Worm (Caenorhabditis elegans) whole organism, L3 larva: Measurements from ENCODE around the gene F59B1.10.
"Not testable (repeated sequence)": the region's sequence is repeated elsewhere in the genome, so short reads cannot be mapped to it uniquely, and the experiment has no call there.

ENCODE experiments used
- R02D3.7 ChIP-seq: fragments of 150-350 bp; optimal IDR thresholded peaks from 2 replicates; lab custom pipeline; 2014; ENCODE audit warnings: missing biosample characterization, missing genetic modification characterization
- ZK546.5 ChIP-seq: sonication (generic microtip); optimal IDR thresholded peaks from 2 replicates; lab custom pipeline; 2017; ENCODE audit warnings: missing biosample characterization, missing genetic modification characterization
- aly-2 ChIP-seq: fragments of 150-350 bp; optimal IDR thresholded peaks from 2 replicates; lab custom pipeline; 2014; ENCODE audit warnings: missing biosample characterization, missing genetic modification characterization
- ama-1 ChIP-seq: fragments of 150-350 bp; optimal IDR thresholded peaks from 2 replicates; lab custom pipeline; 2018
- ceh-16 ChIP-seq: sonication (generic microtip); optimal IDR thresholded peaks from 2 replicates; lab custom pipeline; 2017; ENCODE audit warnings: missing biosample characterization, missing genetic modification characterization
- ceh-28 ChIP-seq: fragments of 150-350 bp; optimal IDR thresholded peaks from 2 replicates; lab custom pipeline; 2014; ENCODE audit warnings: missing biosample characterization, missing genetic modification reagents, missing genetic modification characterization
- ceh-82 ChIP-seq: fragments of 150-350 bp; optimal IDR thresholded peaks from 2 replicates; lab custom pipeline; 2014; ENCODE audit warnings: missing biosample characterization, missing genetic modification characterization
- ceh-9 ChIP-seq: sonication (generic microtip); optimal IDR thresholded peaks from 2 replicates; lab custom pipeline; 2018; ENCODE audit warnings: missing biosample characterization, missing genetic modification characterization
- daf-12 ChIP-seq: fragments of 150-350 bp; optimal IDR thresholded peaks from 2 replicates; lab custom pipeline; 2014; ENCODE audit warnings: missing biosample characterization, missing genetic modification reagents, missing genetic modification characterization
- egl-27 ChIP-seq: sonication (generic microtip); optimal IDR thresholded peaks from 4 replicates; lab custom pipeline; 2017; ENCODE audit warnings: missing biosample characterization, missing genetic modification reagents, missing genetic modification characterization
- egl-5 ChIP-seq: fragments of 150-350 bp; optimal IDR thresholded peaks from 2 replicates; lab custom pipeline; 2017; ENCODE audit warnings: missing biosample characterization, missing genetic modification reagents, missing genetic modification characterization, inconsistent platforms
- elt-2 ChIP-seq: sonication (generic microtip); optimal IDR thresholded peaks from 2 replicates; lab custom pipeline; 2016; ENCODE audit warnings: missing genetic modification reagents, mild to moderate bottlenecking, missing genetic modification characterization, missing compliant biosample characterization
- elt-3 ChIP-seq, 3 experiments: fragments of 150-350 bp in 1 of 3; sonication (generic microtip) in 2 of 3; optimal IDR thresholded peaks; 2 replicates in 2 of 3; 4 replicates in 1 of 3; lab custom pipeline; 2014 to 2017; ENCODE audit warnings: missing biosample characterization in 3 of 3, missing genetic modification characterization in 3 of 3
- fkh-2 ChIP-seq: fragments of 150-350 bp; optimal IDR thresholded peaks from 2 replicates; lab custom pipeline; 2014; ENCODE audit warnings: missing biosample characterization, missing genetic modification reagents, missing genetic modification characterization
- fos-1 ChIP-seq: fragments of 150-350 bp; optimal IDR thresholded peaks from 2 replicates; lab custom pipeline; 2014; ENCODE audit warnings: missing biosample characterization, missing genetic modification characterization
- jun-1 ChIP-seq: fragments of 150-350 bp; optimal IDR thresholded peaks from 2 replicates; lab custom pipeline; 2014; ENCODE audit warnings: missing biosample characterization, missing genetic modification reagents, missing genetic modification characterization
- lin-39 ChIP-seq: fragments of 150-350 bp; optimal IDR thresholded peaks from 2 replicates; lab custom pipeline; 2018; ENCODE audit warnings: missing biosample characterization, missing genetic modification reagents, missing genetic modification characterization
- lsy-12 ChIP-seq: sonication (generic microtip); optimal IDR thresholded peaks from 2 replicates; lab custom pipeline; 2016; ENCODE audit warnings: mild to moderate bottlenecking, missing genetic modification characterization, missing compliant biosample characterization
- mdl-1 ChIP-seq: fragments of 150-350 bp; optimal IDR thresholded peaks from 2 replicates; lab custom pipeline; 2014; ENCODE audit warnings: missing biosample characterization, missing genetic modification characterization
- nhr-11 ChIP-seq: fragments of 150-350 bp; optimal IDR thresholded peaks from 2 replicates; lab custom pipeline; 2014; ENCODE audit warnings: missing biosample characterization, missing genetic modification characterization
- nhr-12 ChIP-seq: fragments of 150-350 bp; optimal IDR thresholded peaks from 2 replicates; lab custom pipeline; 2014; ENCODE audit warnings: missing biosample characterization, missing genetic modification characterization
- nhr-23 ChIP-seq: fragments of 150-350 bp; optimal IDR thresholded peaks from 2 replicates; lab custom pipeline; 2014; ENCODE audit warnings: missing biosample characterization, missing genetic modification reagents, missing genetic modification characterization
- nhr-25 ChIP-seq: sonication (generic microtip); optimal IDR thresholded peaks from 2 replicates; lab custom pipeline; 2017; ENCODE audit warnings: missing biosample characterization, missing genetic modification characterization
- nhr-43 ChIP-seq: sonication (generic microtip); optimal IDR thresholded peaks from 2 replicates; lab custom pipeline; 2016; ENCODE audit warnings: mild to moderate bottlenecking, missing genetic modification characterization, missing compliant biosample characterization; ENCODE audit not compliant: poor library complexity, severe bottlenecking
- nhr-67 ChIP-seq: fragments of 150-350 bp; optimal IDR thresholded peaks from 2 replicates; lab custom pipeline; 2014; ENCODE audit warnings: missing biosample characterization, missing genetic modification characterization
- nhr-77 ChIP-seq: fragments of 150-350 bp; optimal IDR thresholded peaks from 2 replicates; lab custom pipeline; 2014; ENCODE audit warnings: missing biosample characterization, missing genetic modification characterization
- sea-2 ChIP-seq: fragments of 150-350 bp; sonication (generic microtip); optimal IDR thresholded peaks from 4 replicates; lab custom pipeline; 2014; ENCODE audit warnings: missing biosample characterization, missing genetic modification reagents, missing genetic modification characterization
- tbx-2 ChIP-seq: sonication (generic microtip); optimal IDR thresholded peaks from 2 replicates; lab custom pipeline; 2016; ENCODE audit warnings: mild to moderate bottlenecking, missing genetic modification characterization, missing compliant biosample characterization
- unc-62 ChIP-seq: fragments of 150-350 bp; sonication (generic microtip); optimal IDR thresholded peaks from 4 replicates; lab custom pipeline; 2014; ENCODE audit warnings: missing biosample characterization, missing genetic modification reagents, missing genetic modification characterization
- ztf-11 ChIP-seq: fragments of 150-350 bp; optimal IDR thresholded peaks from 2 replicates; lab custom pipeline; 2014; ENCODE audit warnings: missing biosample characterization, missing genetic modification characterization

F59B1.10 gene

ce11 chrV:3606391-3606790 is 41.4 kb downstream of the F59B1.10 start:
- TF ChIP-seq nhr-12: no peak
- no peak for TF ChIP-seq nhr-11 (tag; lab: Kevin White, UChicago)
- no peak for TF ChIP-seq nhr-77 (tag; lab: Kevin White, UChicago)
- no peak for TF ChIP-seq egl-5 (tag; lab: Kevin White, UChicago)
- no peak for TF ChIP-seq tbx-2 (tag; lab: Kevin White, UChicago)

ce11 chrV:3605325-3605724 is 42.4 kb downstream of the F59B1.10 start, which contains the start of gene T22F3.8:
Gene T22F3.8, minus strand, starts transcription at chrV:3605425.
- TF ChIP-seq ztf-11 (tag; lab: Kevin White, UChicago) (no peak), ceh-16 (tag; lab: Kevin White, UChicago) (no peak), ZK546.5 (no peak), nhr-11 (tag; lab: Kevin White, UChicago) (no peak), elt-2 (tag; lab: Kevin White, UChicago) (no peak), fos-1 (tag; lab: Kevin White, UChicago) (no peak), elt-3 (tag; optimal IDR thresholded peaks at IDR 0.05; lab: Kevin White, UChicago) (no peak), ceh-82 (no peak), nhr-67 (tag; lab: Kevin White, UChicago) (no peak), nhr-23 (tag; lab: Kevin White, UChicago) (no peak), mdl-1 (tag; lab: Kevin White, UChicago) (no peak), egl-27 (tag; lab: Kevin White, UChicago) (no peak), nhr-43 (no peak), ceh-28 (tag; lab: Kevin White, UChicago) (no peak)
- TF ChIP-seq, all 47 proteins: peak for 0

DNA sequence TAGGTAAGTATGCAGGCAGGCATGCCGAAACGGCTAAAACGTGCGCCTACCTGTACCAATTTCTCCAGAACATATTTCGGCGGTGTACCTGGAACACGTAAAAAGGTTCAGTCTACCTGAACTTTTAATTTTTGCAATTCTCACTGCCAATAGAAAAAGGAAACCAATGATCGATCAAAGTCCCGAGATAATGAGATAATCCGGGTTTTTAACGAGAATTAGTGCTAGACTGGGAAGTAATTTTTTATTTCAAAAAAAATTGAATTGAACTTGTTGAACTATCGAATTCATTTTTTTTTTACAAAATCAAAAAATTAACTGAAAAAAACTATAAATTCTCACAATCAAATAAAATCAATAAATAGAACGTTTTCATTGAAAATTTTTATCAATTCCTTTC is 47.2 kb downstream of the F59B1.10 start, which contains the start of gene T22F3.7:
Gene T22F3.7, minus strand, starts transcription at position 101 of the 400 bp plus-strand sequence.
- TF ChIP-seq unc-62 (GFP tag; lab: Kevin White, UChicago): no peak
- TF ChIP-seq ceh-9: no peak
- no peak for TF ChIP-seq lsy-12 (tag; lab: Kevin White, UChicago)

ce11 chrV:3597052-3597451 is 50.7 kb downstream of the F59B1.10 start, which contains the start of gene srh-212:
Gene srh-212, minus strand, starts transcription at chrV:3597152.
- not testable (repeated sequence) for TF ChIP-seq elt-3 (tag; optimal IDR thresholded peaks at IDR 0.05; lab: Kevin White, UChicago); ama-1; daf-12 (tag; lab: Kevin White, UChicago)
- TF ChIP-seq, all 47 proteins: peak for 0; not testable (repeated sequence) for 47

- no peak for TF ChIP-seq nhr-67 (tag; lab: Kevin White, UChicago)
- no peak for TF ChIP-seq tbx-2 (tag; lab: Kevin White, UChicago)
- no peak for TF ChIP-seq sea-2 (GFP tag; lab: Kevin White, UChicago)
- TF ChIP-seq R02D3.7 (tag; lab: Kevin White, UChicago): no peak
- no peak for TF ChIP-seq fkh-2 (tag; lab: Kevin White, UChicago)
- no peak for TF ChIP-seq lsy-12 (tag; lab: Kevin White, UChicago)
- no peak for TF ChIP-seq lin-39 (tag; lab: Kevin White, UChicago)
- TF ChIP-seq aly-2: no peak
- no peak for TF ChIP-seq daf-12 (tag; lab: Kevin White, UChicago)
- TF ChIP-seq elt-3 (tag; optimal IDR thresholded peaks at IDR 0.05; lab: Kevin White, UChicago): no peak
- no peak for TF ChIP-seq jun-1 (tag; lab: Kevin White, UChicago)
- no peak for TF ChIP-seq nhr-25 (tag; lab: Kevin White, UChicago)
These were observed 52.8 kb downstream of the F59B1.10 start, which contains the start of gene srh-213 for ce11 chrV:3594936-3595335. Gene srh-213, minus strand, starts transcription at chrV:3595036.
